Worm (Caenorhabditis elegans) whole organism, L2 larva: ENCODE results near the gene T27A10.2.

ENCODE experiments used
- aly-2 ChIP-seq: fragments of 150-350 bp; optimal IDR thresholded peaks from 2 replicates; lab custom pipeline; 2014; ENCODE audit warnings: missing biosample characterization, missing genetic modification characterization
- ama-1 ChIP-seq: fragments of 150-350 bp; optimal IDR thresholded peaks from 2 replicates; lab custom pipeline; 2018; ENCODE audit warnings: inconsistent platforms
- elt-1 ChIP-seq: fragments of 150-350 bp; optimal IDR thresholded peaks from 2 replicates; lab custom pipeline; 2014; ENCODE audit warnings: missing biosample characterization, missing genetic modification characterization
- lsy-2 ChIP-seq, 2 experiments: fragments of 150-350 bp in 1 of 2; sonication (generic microtip) in 1 of 2; optimal IDR thresholded peaks; 2 replicates each; lab custom pipeline; 2014 to 2017; ENCODE audit warnings: missing biosample characterization in 2 of 2, missing genetic modification characterization in 2 of 2
- nhr-77 ChIP-seq: fragments of 150-350 bp; optimal IDR thresholded peaks from 2 replicates; lab custom pipeline; 2014; ENCODE audit warnings: missing biosample characterization, missing genetic modification characterization
- snpc-4 ChIP-seq: fragments of 150-350 bp; optimal IDR thresholded peaks from 2 replicates; lab custom pipeline; 2014; ENCODE audit warnings: missing biosample characterization, missing genetic modification characterization
- unc-39 ChIP-seq: fragments of 150-350 bp; optimal IDR thresholded peaks from 2 replicates; lab custom pipeline; 2014; ENCODE audit warnings: missing biosample characterization, missing genetic modification characterization
- unc-62 ChIP-seq: fragments of 150-350 bp; optimal IDR thresholded peaks from 2 replicates; lab custom pipeline; 2014; ENCODE audit warnings: missing biosample characterization, missing genetic modification reagents, missing genetic modification characterization
- zag-1 ChIP-seq: fragments of 150-350 bp; optimal IDR thresholded peaks from 2 replicates; lab custom pipeline; 2014; ENCODE audit warnings: missing biosample characterization, missing genetic modification characterization

DNA sequence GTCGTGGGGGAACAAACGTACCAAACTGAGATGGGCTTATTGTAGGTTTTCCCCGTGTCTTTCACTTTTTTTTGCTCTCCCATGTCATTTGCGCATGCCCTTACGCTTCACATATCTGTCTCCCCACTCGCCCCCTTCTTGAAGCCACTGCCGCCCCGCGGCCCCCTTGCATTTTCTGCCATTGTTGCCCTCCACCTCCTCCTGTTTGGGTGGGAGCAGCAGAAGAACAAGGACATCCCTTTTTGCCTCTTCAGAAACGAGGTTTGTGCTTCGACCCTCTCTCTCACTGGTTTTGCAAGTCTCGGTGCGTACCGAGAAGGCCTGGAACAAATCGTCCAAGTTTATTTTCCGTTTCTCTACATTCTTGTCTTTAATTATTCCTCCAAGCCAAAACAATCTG lies 31.6 kb upstream of the T27A10.2 start:
- no peak for TF ChIP-seq ama-1 (lab: Kevin White, UChicago)
- no peak for TF ChIP-seq unc-62
- no peak for TF ChIP-seq unc-39
- TF ChIP-seq zag-1 (tag; lab: Kevin White, UChicago): no peak
- TF ChIP-seq aly-2 (tag; lab: Kevin White, UChicago): no peak
- TF ChIP-seq snpc-4 (tag; lab: Kevin White, UChicago): no peak
- TF ChIP-seq elt-1 (tag; lab: Kevin White, UChicago): no peak
- TF ChIP-seq lsy-2 (tag; optimal IDR thresholded peaks at IDR 0.05; lab: Kevin White, UChicago): no peak
- no peak for TF ChIP-seq nhr-77 (tag; lab: Kevin White, UChicago)
